Fruit fly (Drosophila melanogaster): Measurements from ENCODE around the gene CG43965.

Gene CG43965

DNA sequence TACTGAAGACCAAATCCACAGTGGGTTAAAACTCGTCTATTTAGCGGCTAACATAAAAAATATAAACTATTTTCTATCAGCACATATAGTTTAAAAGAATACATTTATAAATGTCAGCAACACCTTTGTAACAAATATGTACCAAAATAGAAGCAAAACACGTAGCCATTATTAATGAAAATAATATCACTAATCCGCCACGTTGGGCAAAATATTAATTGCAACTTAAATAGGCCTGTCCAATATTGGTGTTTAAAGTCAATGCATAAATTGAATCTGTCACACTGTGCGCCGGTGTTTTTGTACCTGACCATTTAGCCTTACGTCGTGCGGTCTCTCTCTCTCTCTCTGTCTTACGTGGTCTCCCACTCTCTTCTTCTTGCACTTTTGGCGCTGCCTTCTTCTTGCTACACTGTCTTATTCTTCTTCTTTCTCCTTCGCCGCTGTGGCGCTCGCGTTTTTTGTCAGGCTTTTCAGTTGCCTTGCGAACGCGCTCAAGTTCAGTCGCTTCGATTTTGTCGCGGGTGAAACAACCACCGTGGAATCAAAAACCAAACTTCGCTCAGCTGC lies 40.5 kb upstream of the CG43965 start (continued):
- TF ChIP-seq HHEX (GFP tag; optimal IDR thresholded peaks at IDR 0.05) (peak; percentile 96), Dfd (GFP tag; optimal IDR thresholded peaks at IDR 0.05) (no peak), toy (GFP tag; IDR thresholded peaks at IDR 0.05) (peak; percentile 91), dpn (GFP tag; optimal IDR thresholded peaks at IDR 0.05) (peak; percentile 93 to 99), NC2β (GFP tag; optimal IDR thresholded peaks at IDR 0.05) (peak; percentile 96), Adf1 (GFP tag; IDR thresholded peaks at IDR 0.05) (peak; percentile 82), ind (GFP tag; optimal IDR thresholded peaks at IDR 0.05) (peak; percentile 98), CG1233 (GFP tag; optimal IDR thresholded peaks at IDR 0.05) (peak; percentile 72), pho (GFP tag; optimal IDR thresholded peaks at IDR 0.05) (peak; percentile 98), MBD-R2 (GFP tag; IDR thresholded peaks at IDR 0.05) (peak; percentile 90), disco-r (GFP tag; optimal IDR thresholded peaks at IDR 0.05) (peak; percentile 97), BEAF-32 (GFP tag; optimal IDR thresholded peaks at IDR 0.05) (peak; percentile 31), Nf-YB (GFP tag; optimal IDR thresholded peaks at IDR 0.05) (peak; percentile 88), tx (GFP tag; optimal IDR thresholded peaks at IDR 0.05) (peak; percentile 97), GATAe (GFP tag; conservative IDR thresholded peaks at IDR 0.05) (peak; percentile 87), sr (GFP tag; IDR thresholded peaks at IDR 0.05) (peak; percentile 83), fd64A (GFP tag; optimal IDR thresholded peaks at IDR 0.05) (peak; percentile 95), NFAT (GFP tag; IDR thresholded peaks at IDR 0.05) (peak; percentile 94), maf-S (GFP tag; optimal IDR thresholded peaks at IDR 0.05) (peak; percentile 97), pros (GFP tag; optimal IDR thresholded peaks at IDR 0.05) (peak; percentile 93), pb (GFP tag; optimal IDR thresholded peaks at IDR 0.05) (peak; percentile 86), CG12744 (GFP tag; optimal IDR thresholded peaks at IDR 0.05) (peak; percentile 97), CG10267 (tag; optimal IDR thresholded peaks at IDR 0.05) (peak; percentile 77), CG3281 (GFP tag; optimal IDR thresholded peaks at IDR 0.05) (peak; percentile 98), chm (GFP tag; IDR thresholded peaks at IDR 0.05) (peak; percentile 91), gcm (GFP tag; optimal IDR thresholded peaks at IDR 0.05) (peak; percentile 97), C15 (GFP tag; IDR thresholded peaks at IDR 0.05) (peak; percentile 94), trem (tag; optimal IDR thresholded peaks at IDR 0.05) (peak; percentile 93), CG9876 (GFP tag; optimal IDR thresholded peaks at IDR 0.05) (peak; percentile 95), ham (GFP tag; IDR thresholded peaks at IDR 0.05) (peak; percentile 93), aop (GFP tag; IDR thresholded peaks at IDR 0.05) (peak; percentile 87), tgo (GFP tag; IDR thresholded peaks at IDR 0.05) (peak; percentile 98), CG1602 (GFP tag; optimal IDR thresholded peaks at IDR 0.05) (peak; percentile 98), CG15011 (GFP tag; optimal IDR thresholded peaks at IDR 0.05) (peak; percentile 93), hkb (optimal IDR thresholded peaks at IDR 0.05) (no peak), hkb (GFP tag; IDR thresholded peaks at IDR 0.05) (peak; percentile 96), gcm2 (GFP tag; optimal IDR thresholded peaks at IDR 0.05) (peak; percentile 98), CG43689 (GFP tag; IDR thresholded peaks at IDR 0.05) (peak; percentile 95), amos (GFP tag; IDR thresholded peaks at IDR 0.05; ENCODE audit: partially characterized antibody) (peak; percentile 28; the same call in 1 of the 2 replicates), gce (GFP tag; IDR thresholded peaks at IDR 0.05) (peak; percentile 95), Lim3 (GFP tag; IDR thresholded peaks at IDR 0.05) (peak; percentile 97), CG7963 (GFP tag; IDR thresholded peaks at IDR 0.05; ENCODE audit: partially characterized antibody) (peak; percentile 40; the same call in 1 of the 3 replicates), CG3065 (GFP tag; optimal IDR thresholded peaks at IDR 0.05) (peak; percentile 96), CG15696 (tag; optimal IDR thresholded peaks at IDR 0.05) (peak; percentile 64), D (optimal IDR thresholded peaks at IDR 0.05) (no peak), D (GFP tag; optimal IDR thresholded peaks at IDR 0.05) (peak; percentile 99), gro (GFP tag; optimal IDR thresholded peaks at IDR 0.05) (peak; percentile 88), CG17385 (GFP tag; optimal IDR thresholded peaks at IDR 0.05) (peak; percentile 100), lola (GFP tag; optimal IDR thresholded peaks at IDR 0.05) (peak in 1 of 3 experiments; percentile 99), Asciz (GFP tag; optimal IDR thresholded peaks at IDR 0.05) (peak; percentile 96), CG6689 (GFP tag; IDR thresholded peaks at IDR 0.05) (peak; percentile 99)
